Fruit fly (Drosophila melanogaster): ENCODE data around the gene sloth1.

DNA sequence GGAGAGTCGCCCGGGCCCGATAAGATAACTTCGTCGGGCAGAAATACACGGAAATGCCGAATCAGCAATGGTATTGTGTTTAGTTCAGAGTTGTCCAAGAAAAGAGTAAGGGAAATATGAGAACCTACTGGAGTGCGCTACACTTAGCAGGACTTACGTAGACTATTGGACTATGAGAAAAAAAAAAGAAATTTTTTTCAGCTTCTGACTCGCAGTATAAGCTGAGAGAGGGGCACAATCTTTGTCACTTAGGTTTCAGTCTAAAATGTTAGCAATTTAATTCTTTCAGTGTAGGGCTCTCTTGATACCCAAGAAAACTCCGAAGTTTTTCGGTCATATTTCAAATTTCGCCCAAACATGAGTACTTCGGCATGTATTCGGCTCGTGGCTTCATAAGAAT is 17.4 kb upstream of the sloth1 start:
- TF ChIP-seq Mnt (GFP tag; optimal IDR thresholded peaks at IDR 0.05) (peak; percentile 81), cic (GFP tag; optimal IDR thresholded peaks at IDR 0.05) (no peak), cnc (optimal IDR thresholded peaks at IDR 0.05) (no peak), Clk (GFP tag; optimal IDR thresholded peaks at IDR 0.05) (no peak), CG1620 (GFP tag; optimal IDR thresholded peaks at IDR 0.05) (peak; percentile 83)

Measured in whole organism, adult.